Fruit fly (Drosophila melanogaster): Measurements from ENCODE around the gene Prp4k.

Gene Prp4k

DNA sequence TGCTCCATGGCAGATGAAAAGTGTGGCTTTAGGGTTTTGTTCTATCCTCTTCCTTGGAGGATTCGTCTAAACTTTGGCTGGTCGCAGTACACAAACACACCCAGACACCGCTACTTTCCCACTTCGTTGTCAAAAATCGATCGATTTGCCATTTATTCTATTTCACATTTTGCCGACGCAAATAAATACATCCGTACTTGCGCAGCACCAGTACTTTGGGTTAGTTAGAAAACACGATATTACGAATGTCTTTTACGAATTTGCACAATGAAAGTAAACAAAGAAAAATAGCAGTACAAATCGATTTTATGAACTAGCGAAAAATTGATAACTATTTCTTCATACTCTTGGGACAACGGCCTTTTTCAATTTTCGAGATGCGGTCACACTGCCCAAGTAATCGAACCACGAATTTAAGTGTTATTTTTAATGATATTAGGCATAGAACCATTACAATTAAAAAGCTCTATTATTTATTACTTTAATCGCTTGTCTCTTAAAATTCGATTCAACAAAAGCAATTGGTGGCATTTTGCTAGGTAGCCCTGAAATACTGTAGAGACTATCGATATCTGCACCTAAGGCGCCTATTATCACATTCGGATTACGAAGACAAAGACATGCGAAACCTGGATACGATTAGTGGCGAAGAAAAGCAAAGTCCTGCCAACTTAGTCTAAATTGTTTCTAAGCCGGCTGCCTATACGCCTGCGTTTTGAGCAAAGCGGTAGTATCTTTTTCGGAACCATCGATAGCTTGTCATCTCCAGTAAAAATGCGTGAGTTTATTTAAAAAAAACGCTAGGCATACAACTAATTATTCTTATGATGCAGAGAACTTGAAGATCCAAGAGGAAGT is 46.6 kb upstream of the Prp4k start, which contains the start of the genes DIP2 and wac (continued):
- TF ChIP-seq Sry-β (GFP tag; optimal IDR thresholded peaks at IDR 0.05) (peak; percentile 13), CG11504 (tag; optimal IDR thresholded peaks at IDR 0.05) (no peak), CG8388 (GFP tag; optimal IDR thresholded peaks at IDR 0.05) (peak; percentile 28), sd (tag; optimal IDR thresholded peaks at IDR 0.05) (peak; percentile 25), Scr (GFP tag; IDR thresholded peaks at IDR 0.05; ENCODE audit: partially characterized antibody) (peak; percentile 91), gcm (GFP tag; optimal IDR thresholded peaks at IDR 0.05) (peak; percentile 33), crp (GFP tag; optimal IDR thresholded peaks at IDR 0.05) (peak in 1 of 2 experiments; percentile 24), her (GFP tag; optimal IDR thresholded peaks at IDR 0.05) (peak; percentile 86), Usf (GFP tag; optimal IDR thresholded peaks at IDR 0.05) (no peak), CG18011 (GFP tag; optimal IDR thresholded peaks at IDR 0.05) (peak; percentile 71), Xrp1 (GFP tag; IDR thresholded peaks at IDR 0.05) (peak; percentile 72), bsh (GFP tag; optimal IDR thresholded peaks at IDR 0.05) (peak in 1 of 2 experiments; percentile 51), CG13424 (tag; optimal IDR thresholded peaks at IDR 0.05) (peak; percentile 60), wdn (GFP tag; IDR thresholded peaks at IDR 0.05) (peak; percentile 61), CG10267 (tag; optimal IDR thresholded peaks at IDR 0.05) (peak; percentile 79), CG7839 (tag; optimal IDR thresholded peaks at IDR 0.05) (no peak), Vsx1 (GFP tag; optimal IDR thresholded peaks at IDR 0.05) (no peak), CG18262 (tag; optimal IDR thresholded peaks at IDR 0.05) (peak; percentile 64), CG5245 (GFP tag; optimal IDR thresholded peaks at IDR 0.05) (peak; percentile 73), Side (GFP tag; optimal IDR thresholded peaks at IDR 0.05) (peak; percentile 78), caup (GFP tag; optimal IDR thresholded peaks at IDR 0.05; ENCODE audit: severe bottlenecking) (peak; percentile 69), CG2202 (tag; optimal IDR thresholded peaks at IDR 0.05) (no peak), CG12155 (GFP tag; optimal IDR thresholded peaks at IDR 0.05) (peak; percentile 82), Rfx (GFP tag; IDR thresholded peaks at IDR 0.05) (peak; percentile 92), lmd (GFP tag; IDR thresholded peaks at IDR 0.05) (peak; percentile 61; the same call in 1 of the 2 replicates), CG17802 (tag; optimal IDR thresholded peaks at IDR 0.05) (peak; percentile 29), CG15479 (GFP tag; optimal IDR thresholded peaks at IDR 0.05) (peak; percentile 6), Dll (GFP tag; IDR thresholded peaks at IDR 0.05; ENCODE audit: partially characterized antibody) (peak; percentile 96), CG11398 (GFP tag; optimal IDR thresholded peaks at IDR 0.05) (peak; percentile 72), Tbp (GFP tag; optimal IDR thresholded peaks at IDR 0.05) (no peak), Fer1 (GFP tag; optimal IDR thresholded peaks at IDR 0.05) (peak; percentile 53), CG9215 (GFP tag; IDR thresholded peaks at IDR 0.05) (no peak), CG10147 (GFP tag; optimal IDR thresholded peaks at IDR 0.05) (peak; percentile 28), CG3995 (GFP tag; optimal IDR thresholded peaks at IDR 0.05) (peak; percentile 45), CG34376 (GFP tag; optimal IDR thresholded peaks at IDR 0.05) (peak; percentile 84), Sox100B (GFP tag; optimal IDR thresholded peaks at IDR 0.05) (no peak), NC2α (GFP tag; optimal IDR thresholded peaks at IDR 0.05) (peak; percentile 61), CG31224 (GFP tag; IDR thresholded peaks at IDR 0.05) (peak; percentile 55), CG2120 (GFP tag; optimal IDR thresholded peaks at IDR 0.05) (peak; percentile 94), org-1 (GFP tag; optimal IDR thresholded peaks at IDR 0.05) (no peak), CG11093 (GFP tag; IDR thresholded peaks at IDR 0.05) (peak; percentile 57; the same call in 1 of the 3 replicates), Adf1 (GFP tag; IDR thresholded peaks at IDR 0.05) (peak; percentile 36), pho (GFP tag; optimal IDR thresholded peaks at IDR 0.05) (peak; percentile 85), fd64A (GFP tag; optimal IDR thresholded peaks at IDR 0.05) (no peak), cg (GFP tag; optimal IDR thresholded peaks at IDR 0.05) (peak; percentile 35), Oaz (GFP tag; IDR thresholded peaks at IDR 0.05) (peak; percentile 50), eve (GFP tag; optimal IDR thresholded peaks at IDR 0.05) (no peak), CG3065 (GFP tag; optimal IDR thresholded peaks at IDR 0.05) (peak; percentile 64)

All from whole organism, embryonic.